Worm (Caenorhabditis elegans) whole organism, mixed stage, embryonic: Measurements from ENCODE around the gene rml-3.

Source experiments
- bed-3 ChIP-seq: fragments of 200-800 bp; sonication (Bioruptor generic); optimal IDR thresholded peaks from 3 replicates; lab custom pipeline; 2018; ENCODE audit warnings: mild to moderate bottlenecking, missing genetic modification characterization, moderate library complexity, missing compliant biosample characterization
- blmp-1 ChIP-seq: fragments of 150-350 bp; optimal IDR thresholded peaks from 2 replicates; lab custom pipeline; 2014; ENCODE audit warnings: missing biosample characterization, missing genetic modification characterization
- cnd-1 ChIP-seq: fragments of 200-800 bp; sonication (Bioruptor generic); optimal IDR thresholded peaks from 2 replicates; lab custom pipeline; 2018; ENCODE audit warnings: mild to moderate bottlenecking, missing genetic modification characterization, missing compliant biosample characterization
- elt-1 ChIP-seq: sonication (generic microtip); optimal IDR thresholded peaks from 2 replicates; lab custom pipeline; 2017; ENCODE audit warnings: missing genetic modification characterization, mild to moderate bottlenecking, missing compliant biosample characterization, antibody characterized with exemption, moderate library complexity, borderline replicate concordance; ENCODE audit not compliant: insufficient read depth
- elt-3 ChIP-seq: fragments of 150-350 bp; optimal IDR thresholded peaks from 2 replicates; lab custom pipeline; 2014; ENCODE audit warnings: missing biosample characterization, missing genetic modification characterization
- flh-1 ChIP-seq: fragments of 200-800 bp; sonication (Bioruptor generic); optimal IDR thresholded peaks from 2 replicates; lab custom pipeline; 2018; ENCODE audit warnings: mild to moderate bottlenecking, missing genetic modification characterization, moderate library complexity, missing compliant biosample characterization
- lin-32 ChIP-seq: fragments of 200-800 bp; sonication (Bioruptor generic); optimal IDR thresholded peaks from 2 replicates; lab custom pipeline; 2018; ENCODE audit warnings: mild to moderate bottlenecking, missing genetic modification characterization, missing compliant biosample characterization
- lsy-2 ChIP-seq: fragments of 150-350 bp; optimal IDR thresholded peaks from 2 replicates; lab custom pipeline; 2014; ENCODE audit warnings: missing biosample characterization, missing genetic modification characterization
- mep-1 ChIP-seq: fragments of 150-350 bp; optimal IDR thresholded peaks from 2 replicates; lab custom pipeline; 2017; ENCODE audit warnings: missing biosample characterization, missing genetic modification reagents, missing genetic modification characterization, inconsistent platforms
- mls-2 ChIP-seq: sonication (generic microtip); optimal IDR thresholded peaks from 2 replicates; lab custom pipeline; 2016; ENCODE audit warnings: mild to moderate bottlenecking, missing genetic modification characterization, moderate library complexity, missing compliant biosample characterization
- nhr-12 ChIP-seq: fragments of 150-350 bp; optimal IDR thresholded peaks from 2 replicates; lab custom pipeline; 2014; ENCODE audit warnings: missing biosample characterization, missing genetic modification characterization
- pha-4 ChIP-seq: fragments of 150-350 bp; optimal IDR thresholded peaks from 2 replicates; lab custom pipeline; 2018; ENCODE audit warnings: missing biosample characterization, missing genetic modification reagents, missing genetic modification characterization
- unc-62 ChIP-seq: fragments of 150-350 bp; optimal IDR thresholded peaks from 2 replicates; lab custom pipeline; 2014; ENCODE audit warnings: missing biosample characterization, missing genetic modification reagents, missing genetic modification characterization

DNA sequence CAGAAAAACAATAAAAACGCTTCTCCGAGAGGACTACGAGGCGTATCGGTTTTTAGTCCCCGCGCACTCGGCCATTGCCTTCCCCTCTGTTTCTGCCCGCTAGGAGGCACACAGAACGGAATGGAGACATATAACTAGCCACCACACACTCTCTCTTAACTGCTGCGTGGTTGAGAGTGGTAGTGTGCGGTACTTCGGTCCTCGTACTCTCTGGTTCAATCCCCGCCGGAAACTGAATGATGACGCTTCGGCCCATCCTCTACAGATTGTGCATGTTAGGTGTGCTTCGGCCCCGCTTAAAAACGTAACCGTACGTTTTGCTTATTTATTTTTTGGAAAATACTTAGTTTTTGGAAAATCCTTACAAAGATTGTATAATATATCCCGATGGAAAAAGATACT lies 31.2 kb downstream of the rml-3 start, which contains the start of gene T13C5.6:
- TF ChIP-seq cnd-1 (tag; lab: Kevin White, UChicago): peak; percentile 98
- peak; percentile 84 for TF ChIP-seq unc-62 (GFP tag; lab: Kevin White, UChicago)
- TF ChIP-seq lin-32 (GFP tag; lab: Kevin White, UChicago): peak; percentile 96
- peak; percentile 91 for TF ChIP-seq bed-3 (GFP tag; lab: Kevin White, UChicago)
- peak; percentile 64 for TF ChIP-seq nhr-12 (tag; lab: Kevin White, UChicago)
- peak; percentile 45 for TF ChIP-seq elt-3 (tag; lab: Kevin White, UChicago)
- TF ChIP-seq elt-1 (tag; lab: Kevin White, UChicago): peak; percentile 37
- TF ChIP-seq pha-4 (tag; lab: Kevin White, UChicago): peak; percentile 95
- peak; percentile 89 for TF ChIP-seq flh-1 (GFP tag; lab: Kevin White, UChicago)
- TF ChIP-seq mep-1 (tag; lab: Kevin White, UChicago): peak; percentile 94
- TF ChIP-seq blmp-1 (tag; lab: Kevin White, UChicago): no peak
- TF ChIP-seq lsy-2: peak; percentile 72
- peak; percentile 99 for TF ChIP-seq mls-2
